Worm (Caenorhabditis elegans) whole organism, young adult: ENCODE measurements around the gene rpl-33.
A peak's percentile ranks its signal among the peaks of the same experiment; 100 is the strongest.

ENCODE experiments used
- F39B2.1 ChIP-seq: fragments of 200-800 bp; sonication (Bioruptor generic); IDR thresholded peaks from 2 replicates; pipeline ENCODE4 v1.3.6; 2022; ENCODE audit warnings: missing genetic modification reagents, missing genetic modification characterization, missing compliant biosample characterization
- T07F8.4 ChIP-seq: sonication (generic microtip); optimal IDR thresholded peaks from 2 replicates; lab custom pipeline; 2016; ENCODE audit warnings: mild to moderate bottlenecking, missing genetic modification characterization, moderate library complexity, missing compliant biosample characterization
- Y53G8AR.9 ChIP-seq: fragments of 200-800 bp; sonication (Bioruptor generic); conservative IDR thresholded peaks from 2 replicates; pipeline ENCODE4 v1.3.6; 2022; ENCODE audit warnings: missing genetic modification reagents, missing genetic modification characterization, missing compliant biosample characterization
- ama-1 ChIP-seq, 3 experiments: fragments of 150-350 bp in 1 of 3; sonication (generic microtip) in 2 of 3; optimal IDR thresholded peaks; 2 replicates each; lab custom pipeline; 2014 to 2018; ENCODE audit warnings: missing biosample characterization in 2 of 3, missing genetic modification characterization in 2 of 3, missing genetic modification reagents in 2 of 3
- cebp-1 ChIP-seq, 2 experiments: fragments of 200-800 bp in 1 of 2; sonication (Bioruptor generic) in 1 of 2; sonication (generic microtip) in 1 of 2; IDR thresholded peaks in 1 of 2; optimal IDR thresholded peaks in 1 of 2; 2 replicates each; pipeline versions ENCODE4 v1.3.6 to Lab custom; 2017 to 2022; ENCODE audit warnings: missing compliant biosample characterization in 2 of 2, missing genetic modification characterization in 2 of 2, mild to moderate bottlenecking in 1 of 2, missing genetic modification reagents in 1 of 2, moderate library complexity in 1 of 2
- egrh-3 ChIP-seq: fragments of 200-800 bp; sonication (Bioruptor generic); IDR thresholded peaks from 2 replicates; pipeline ENCODE4 v1.3.6; 2022; ENCODE audit warnings: missing genetic modification reagents, missing genetic modification characterization, missing compliant biosample characterization
- hlh-12 ChIP-seq: sonication (generic microtip); optimal IDR thresholded peaks from 2 replicates; lab custom pipeline; 2016; ENCODE audit warnings: missing genetic modification characterization, missing compliant biosample characterization
- hmg-1.2 ChIP-seq: fragments of 200-800 bp; sonication (Bioruptor generic); IDR thresholded peaks from 2 replicates; pipeline ENCODE4 v1.3.6; 2022; ENCODE audit warnings: missing genetic modification reagents, missing genetic modification characterization, missing compliant biosample characterization
- hsf-1 ChIP-seq: fragments of 200-800 bp; sonication (Bioruptor generic); IDR thresholded peaks from 2 replicates; pipeline ENCODE4 v1.3.6; 2022; ENCODE audit warnings: missing genetic modification reagents, missing genetic modification characterization, missing compliant biosample characterization
- mel-28 ChIP-seq: sonication (generic microtip); optimal IDR thresholded peaks from 2 replicates; lab custom pipeline; 2016; ENCODE audit warnings: borderline replicate concordance, mild to moderate bottlenecking, missing genetic modification characterization, missing compliant biosample characterization
- nfya-1 ChIP-seq: sonication (generic microtip); optimal IDR thresholded peaks from 2 replicates; lab custom pipeline; 2017; ENCODE audit warnings: antibody characterized with exemption, missing compliant biosample characterization, missing genetic modification characterization, borderline replicate concordance; ENCODE audit not compliant: insufficient read depth
- nhr-80 ChIP-seq: sonication (generic microtip); optimal IDR thresholded peaks from 2 replicates; lab custom pipeline; 2016; ENCODE audit warnings: missing genetic modification characterization, missing compliant biosample characterization
- snpc-3.4 ChIP-seq: sonication (generic microtip); optimal IDR thresholded peaks from 2 replicates; lab custom pipeline; 2017; ENCODE audit warnings: missing genetic modification characterization, mild to moderate bottlenecking, missing compliant biosample characterization, antibody characterized with exemption, moderate library complexity, missing genotype, missing genetic modification reagents
- zfh-2 ChIP-seq: fragments of 200-800 bp; sonication (Bioruptor generic); conservative IDR thresholded peaks from 2 replicates; pipeline ENCODE4 v1.3.6; 2022; ENCODE audit warnings: missing genetic modification reagents, missing genetic modification characterization, missing compliant biosample characterization
- ztf-6 ChIP-seq: fragments of 200-800 bp; sonication (Bioruptor generic); IDR thresholded peaks from 2 replicates; pipeline ENCODE4 v1.3.6; 2022; ENCODE audit warnings: missing genetic modification reagents, missing genetic modification characterization, missing compliant biosample characterization

The rpl-33 gene

DNA sequence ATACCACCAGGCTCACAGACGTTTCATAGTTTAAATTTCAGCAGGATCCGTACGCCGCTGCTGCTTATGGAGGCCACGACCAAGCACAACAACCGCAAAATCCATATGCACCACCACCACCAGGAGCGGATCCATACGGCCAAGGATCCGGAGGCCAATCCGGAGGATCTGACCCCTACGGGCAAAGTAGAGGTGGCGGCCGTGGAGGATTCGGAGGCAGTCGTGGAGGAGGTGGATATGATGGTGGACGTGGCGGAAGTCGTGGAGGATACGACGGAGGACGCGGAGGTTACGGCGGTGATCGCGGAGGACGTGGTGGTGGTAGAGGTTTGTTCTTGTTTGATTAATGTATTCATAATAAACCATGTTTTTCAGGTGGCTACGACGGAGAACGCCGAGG, 47.7 kb downstream of the rpl-33 start:
- peak; percentile 51; the same call in 1 of the 2 replicates for TF ChIP-seq egrh-3
- 0 out of 2 replicates have a peak, but pooled peaks have one; percentile 8 for TF ChIP-seq hsf-1 (GFP tag; lab: Robert Waterston, UW)
- TF ChIP-seq zfh-2 (GFP tag; lab: Robert Waterston, UW): peak; percentile 83
- TF ChIP-seq, all 124 proteins: peak for 3; not testable (repeated sequence) for 121

DNA sequence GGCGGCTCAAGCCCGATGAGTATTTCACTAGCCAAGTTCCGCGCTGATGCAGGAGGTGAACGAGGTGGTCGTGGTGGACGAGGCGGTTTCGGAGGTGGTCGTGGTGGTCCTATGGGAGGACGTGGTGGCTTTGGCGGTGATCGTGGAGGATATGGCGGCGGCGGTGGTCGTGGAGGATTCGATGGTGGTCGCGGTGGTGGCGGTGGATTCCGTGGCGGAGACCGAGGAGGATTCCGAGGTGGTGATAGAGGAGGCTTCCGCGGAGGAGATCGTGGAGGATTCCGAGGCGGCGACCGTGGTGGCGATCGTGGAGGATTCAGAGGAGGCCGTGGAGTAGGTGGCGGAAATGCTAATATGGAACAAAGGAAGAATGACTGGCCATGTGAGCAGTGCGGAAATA, 49.3 kb downstream of the rpl-33 start:
- TF ChIP-seq hlh-12: no peak
- peak; percentile 88 for TF ChIP-seq egrh-3
- peak; percentile 88 for TF ChIP-seq zfh-2 (GFP tag; lab: Robert Waterston, UW)
- no peak for TF ChIP-seq snpc-3.4 (tag; lab: Kevin White, UChicago)

DNA sequence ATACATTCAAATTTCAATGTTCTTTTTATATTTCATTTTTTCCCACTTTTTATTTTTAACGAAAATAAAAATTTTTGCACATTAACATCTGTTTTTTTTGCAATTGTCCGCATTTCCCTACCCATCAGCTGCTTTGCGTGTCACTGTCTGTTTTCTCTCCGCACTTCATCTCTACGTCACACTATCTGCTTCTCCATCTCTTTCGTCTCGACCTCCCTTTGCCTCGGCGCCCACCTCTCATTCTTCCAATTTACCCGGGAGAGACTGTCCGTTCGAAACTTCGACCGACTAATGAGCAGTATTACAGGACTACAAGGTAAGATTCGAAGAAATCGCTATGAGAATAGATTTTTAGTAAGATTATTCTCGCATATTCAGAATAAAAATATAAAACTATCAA, 50.0 kb downstream of the rpl-33 start, which contains the start of gene C27H5.2:
Gene C27H5.2 (plus strand): TSS at position 190 of the 400 bp plus-strand sequence.
- TF ChIP-seq T07F8.4 (tag; lab: Kevin White, UChicago): no peak
- TF ChIP-seq cebp-1 (GFP tag; IDR thresholded peaks at IDR 0.05; lab: Robert Waterston, UW): no peak
- peak; percentile 9 for TF ChIP-seq cebp-1 (tag; optimal IDR thresholded peaks at IDR 0.05; lab: Kevin White, UChicago)
- TF ChIP-seq ztf-6 (GFP tag; lab: Robert Waterston, UW): no peak
- no peak for TF ChIP-seq mel-28
- peak; percentile 49; the same call in 1 of the 2 replicates for TF ChIP-seq Y53G8AR.9
- no peak for TF ChIP-seq F39B2.1 (GFP tag; lab: Robert Waterston, UW)
- no peak for TF ChIP-seq nfya-1 (tag; lab: Kevin White, UChicago)
- peak; percentile 14 for TF ChIP-seq ama-1 (optimal IDR thresholded peaks at IDR 0.05; lab: Kevin White, UChicago)
- no peak for TF ChIP-seq ama-1 (GFP tag; optimal IDR thresholded peaks at IDR 0.05; lab: Kevin White, UChicago)
- peak; percentile 69 for TF ChIP-seq nhr-80 (tag; lab: Kevin White, UChicago)
- no peak for TF ChIP-seq hsf-1 (GFP tag; lab: Robert Waterston, UW)
- TF ChIP-seq hmg-1.2 (GFP tag; lab: Robert Waterston, UW): peak; percentile 14; the same call in 1 of the 2 replicates
